7 worm cellular contexts compared by ENCODE assay signal in the genomic region with DNA sequence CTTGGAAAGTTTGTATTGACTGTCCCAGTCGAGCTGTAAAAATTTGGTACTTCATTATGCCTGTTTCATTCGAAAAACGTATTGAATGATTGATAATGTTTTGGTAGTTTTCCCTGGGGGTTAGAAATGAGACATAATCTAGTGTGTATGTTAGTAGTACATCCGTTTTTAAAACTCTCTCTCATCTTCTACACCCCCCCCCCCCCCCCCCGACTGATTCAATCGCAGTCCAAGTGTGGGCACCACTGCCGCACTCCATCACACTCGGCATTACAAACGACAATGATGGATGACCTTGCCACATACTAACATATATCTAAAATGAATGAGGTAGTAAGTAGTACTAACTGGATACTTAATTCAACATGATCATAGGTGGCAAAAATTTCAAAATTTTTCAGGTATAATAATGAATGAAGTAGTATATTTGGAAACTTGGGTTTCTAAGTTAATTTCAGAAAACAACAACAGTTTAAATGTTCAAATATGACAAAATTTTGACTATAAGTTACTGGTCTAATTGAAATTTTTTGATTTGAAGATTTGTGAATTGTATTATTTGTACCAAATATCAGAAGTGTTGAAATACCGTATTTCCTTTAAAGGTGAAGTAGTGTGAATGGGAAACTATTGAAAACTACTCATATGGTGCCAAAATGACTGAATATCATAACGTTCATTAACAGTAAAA.
TF ChIP-seq lines count a peak whose summit lies in the region.

No protein-coding gene starts in this region.

TF ChIP-seq in whole organism, L1 larva, 84 proteins besides CTCF, POLR2A, EP300 and RAD21:
- TF ChIP-seq C16A3.4 (tag; optimal IDR thresholded peaks at IDR 0.05; lab: Kevin White, UChicago) (no peak), mep-1 (tag; optimal IDR thresholded peaks at IDR 0.05; lab: Kevin White, UChicago) (peak; percentile 21), fkh-10 (GFP tag; optimal IDR thresholded peaks at IDR 0.05; lab: Kevin White, UChicago) (no peak), zip-4 (GFP tag; optimal IDR thresholded peaks at IDR 0.05; lab: Kevin White, UChicago) (no peak), lin-39 (tag; optimal IDR thresholded peaks at IDR 0.05; lab: Kevin White, UChicago) (peak; percentile 4), F16B12.6 (tag; optimal IDR thresholded peaks at IDR 0.05; lab: Kevin White, UChicago) (no peak), efl-1 (optimal IDR thresholded peaks at IDR 0.05; lab: Kevin White, UChicago) (no peak), efl-1 (GFP tag; optimal IDR thresholded peaks at IDR 0.05 in 1 of 2; lab: Kevin White, UChicago) (peak in 1 of 2 experiments; percentile 33), lin-14 (GFP tag; optimal IDR thresholded peaks at IDR 0.05; lab: Kevin White, UChicago) (peak; percentile 68), nhr-85 (tag; lab: Kevin White, UChicago) (peak; percentile 70)

TF ChIP-seq in whole organism, L2 larva, 48 proteins besides CTCF, POLR2A, EP300 and RAD21:
- TF ChIP-seq ceh-16 (tag; optimal IDR thresholded peaks at IDR 0.05; lab: Kevin White, UChicago): peak; percentile 17
- TF ChIP-seq lin-39 (tag; optimal IDR thresholded peaks at IDR 0.05; lab: Kevin White, UChicago): no peak
- no peak for TF ChIP-seq peb-1 (tag; optimal IDR thresholded peaks at IDR 0.05; lab: Kevin White, UChicago)
- TF ChIP-seq nhr-12 (tag; optimal IDR thresholded peaks at IDR 0.05; lab: Kevin White, UChicago): no peak
- no peak for TF ChIP-seq lin-13 (GFP tag; optimal IDR thresholded peaks at IDR 0.05; lab: Kevin White, UChicago)

TF ChIP-seq in whole organism, L3 larva, 47 proteins besides CTCF, POLR2A, EP300 and RAD21:
- TF ChIP-seq elt-1 (tag; optimal IDR thresholded peaks at IDR 0.05; lab: Kevin White, UChicago) (peak; percentile 33), ceh-28 (tag; optimal IDR thresholded peaks at IDR 0.05; lab: Kevin White, UChicago) (no peak)

TF ChIP-seq in whole organism, L4 larva, 104 proteins besides CTCF, POLR2A, EP300 and RAD21:
- TF ChIP-seq unc-62 (GFP tag; optimal IDR thresholded peaks at IDR 0.05 in 1 of 2; lab: Kevin White, UChicago) (peak in 1 of 2 experiments; percentile 94), unc-62 (tag; optimal IDR thresholded peaks at IDR 0.05; lab: Kevin White, UChicago) (no peak), aha-1 (tag; lab: Kevin White, UChicago) (peak; percentile 96), Y75B8A.6 (GFP tag; IDR thresholded peaks at IDR 0.05; lab: Robert Waterston, UW) (no peak)

TF ChIP-seq in whole organism, early embryonic, 17 proteins besides CTCF, POLR2A, EP300 and RAD21:
- TF ChIP-seq aly-1 (tag; optimal IDR thresholded peaks at IDR 0.05; lab: Kevin White, UChicago) (no peak), B0310.2 (tag; optimal IDR thresholded peaks at IDR 0.05; lab: Kevin White, UChicago) (no peak), pes-1 (GFP tag; IDR thresholded peaks at IDR 0.05; lab: Robert Waterston, UW) (0 out of 2 replicates have a peak, but pooled peaks have one; percentile 9), hmg-4 (GFP tag; optimal IDR thresholded peaks at IDR 0.05; lab: Kevin White, UChicago) (peak; percentile 24), flt-1 (GFP tag; IDR thresholded peaks at IDR 0.05; lab: Robert Waterston, UW) (no peak)

TF ChIP-seq in whole organism, mixed stage, embryonic, 35 proteins besides CTCF, POLR2A, EP300 and RAD21:
- TF ChIP-seq lsy-2 (tag; optimal IDR thresholded peaks at IDR 0.05; lab: Kevin White, UChicago) (no peak), nhr-12 (tag; optimal IDR thresholded peaks at IDR 0.05; lab: Kevin White, UChicago) (no peak), sptf-1 (tag; optimal IDR thresholded peaks at IDR 0.05; lab: Kevin White, UChicago) (peak; percentile 57), ces-1 (GFP tag; optimal IDR thresholded peaks at IDR 0.05; lab: Kevin White, UChicago) (peak; percentile 15), unc-39 (tag; optimal IDR thresholded peaks at IDR 0.05; lab: Kevin White, UChicago) (no peak), M03D4.4 (tag; optimal IDR thresholded peaks at IDR 0.05; lab: Kevin White, UChicago) (peak; percentile 25), blmp-1 (tag; optimal IDR thresholded peaks at IDR 0.05; lab: Kevin White, UChicago) (no peak)

TF ChIP-seq in whole organism, young adult, 124 proteins besides CTCF, POLR2A, EP300 and RAD21:
- TF ChIP-seq lin-35 (GFP tag; optimal IDR thresholded peaks at IDR 0.05; lab: Kevin White, UChicago): no peak
- peak; percentile 33; the same call in 1 of the 2 replicates for TF ChIP-seq zfh-2 (GFP tag; conservative IDR thresholded peaks at IDR 0.05; lab: Robert Waterston, UW)
